Fruit fly (Drosophila melanogaster): ENCODE data around the gene CG16711.

The CG16711 gene

dm6 chr3L:9684871-9685270, 19.3 kb upstream of the CG16711 start, which contains the start of gene CG16719:
CG16719 (plus strand) TSS chr3L:9685171.
- TF ChIP-seq HLH106 (tag; optimal IDR thresholded peaks at IDR 0.05): no peak
- no peak for TF ChIP-seq Hr78 (GFP tag; optimal IDR thresholded peaks at IDR 0.05)
- no peak for TF ChIP-seq CG32264 (GFP tag; optimal IDR thresholded peaks at IDR 0.05)
- no peak for TF ChIP-seq dl (GFP tag; optimal IDR thresholded peaks at IDR 0.05; ENCODE audit: insufficient read depth in 1 of 2, partially characterized antibody in 2 of 2)
- no peak for TF ChIP-seq dmrt93B (GFP tag; optimal IDR thresholded peaks at IDR 0.05)
- TF ChIP-seq Jra (GFP tag; optimal IDR thresholded peaks at IDR 0.05): no peak
- no peak for TF ChIP-seq Hr83 (GFP tag; optimal IDR thresholded peaks at IDR 0.05; ENCODE audit: poor library complexity, severe bottlenecking)
- no peak for TF ChIP-seq Mio (GFP tag; optimal IDR thresholded peaks at IDR 0.05)
- TF ChIP-seq woc (GFP tag; optimal IDR thresholded peaks at IDR 0.05): no peak
- no peak for TF ChIP-seq h (GFP tag; optimal IDR thresholded peaks at IDR 0.05)
- TF ChIP-seq br (GFP tag; optimal IDR thresholded peaks at IDR 0.05): no peak
- TF ChIP-seq OdsH (GFP tag; optimal IDR thresholded peaks at IDR 0.05): no peak
- no peak for TF ChIP-seq ey (GFP tag; optimal IDR thresholded peaks at IDR 0.05)
- no peak for TF ChIP-seq Hnf4 (GFP tag; optimal IDR thresholded peaks at IDR 0.05)
- TF ChIP-seq brk (GFP tag; optimal IDR thresholded peaks at IDR 0.05): no peak
- TF ChIP-seq CrebA (GFP tag; optimal IDR thresholded peaks at IDR 0.05; ENCODE audit: borderline replicate concordance): no peak
- TF ChIP-seq Sp1 (GFP tag; optimal IDR thresholded peaks at IDR 0.05): no peak
- TF ChIP-seq lola (GFP tag; optimal IDR thresholded peaks at IDR 0.05): no peak

- no peak for TF ChIP-seq fru (GFP tag; optimal IDR thresholded peaks at IDR 0.05)
- no peak for TF ChIP-seq lola (GFP tag; optimal IDR thresholded peaks at IDR 0.05)
- no peak for TF ChIP-seq Sp1 (GFP tag; optimal IDR thresholded peaks at IDR 0.05)
- no peak for TF ChIP-seq ey (GFP tag; optimal IDR thresholded peaks at IDR 0.05)
- no peak for TF ChIP-seq Hr83 (GFP tag; optimal IDR thresholded peaks at IDR 0.05; ENCODE audit: poor library complexity, severe bottlenecking)
Measured at dm6 chr3L:9687536-9687935, 16.6 kb upstream of the CG16711 start.

dm6 chr3L:9688674-9689073, 15.5 kb upstream of the CG16711 start:
- TF ChIP-seq Hr78 (GFP tag; optimal IDR thresholded peaks at IDR 0.05) (no peak), lola (GFP tag; optimal IDR thresholded peaks at IDR 0.05) (no peak), HLH106 (tag; optimal IDR thresholded peaks at IDR 0.05) (no peak), usp (GFP tag; optimal IDR thresholded peaks at IDR 0.05) (no peak), Mio (GFP tag; optimal IDR thresholded peaks at IDR 0.05) (no peak), brk (GFP tag; optimal IDR thresholded peaks at IDR 0.05) (no peak), foxo (GFP tag; optimal IDR thresholded peaks at IDR 0.05) (no peak), jim (GFP tag; optimal IDR thresholded peaks at IDR 0.05) (no peak), N (GFP tag; optimal IDR thresholded peaks at IDR 0.05) (no peak), Hnf4 (GFP tag; optimal IDR thresholded peaks at IDR 0.05) (no peak)

- TF ChIP-seq Jra (GFP tag; optimal IDR thresholded peaks at IDR 0.05) (no peak), OdsH (GFP tag; optimal IDR thresholded peaks at IDR 0.05) (no peak), Dfd (GFP tag; optimal IDR thresholded peaks at IDR 0.05) (peak; percentile 10), sage (GFP tag; optimal IDR thresholded peaks at IDR 0.05) (no peak)
Measured at dm6 chr3L:9689809-9690208, 14.3 kb upstream of the CG16711 start.

- peak; percentile 46 for TF ChIP-seq rgr (GFP tag; optimal IDR thresholded peaks at IDR 0.05)
- TF ChIP-seq sage (GFP tag; optimal IDR thresholded peaks at IDR 0.05): no peak
- TF ChIP-seq psq (GFP tag; optimal IDR thresholded peaks at IDR 0.05): peak; percentile 39
- peak; percentile 61 for TF ChIP-seq h (GFP tag; optimal IDR thresholded peaks at IDR 0.05)
- TF ChIP-seq Abd-B (GFP tag; optimal IDR thresholded peaks at IDR 0.05): no peak
- peak; percentile 11 for TF ChIP-seq brk (GFP tag; optimal IDR thresholded peaks at IDR 0.05)
- TF ChIP-seq Rel (GFP tag; optimal IDR thresholded peaks at IDR 0.05): no peak
- TF ChIP-seq Rel (tag; optimal IDR thresholded peaks at IDR 0.05): no peak
- TF ChIP-seq Sp1 (GFP tag; optimal IDR thresholded peaks at IDR 0.05): peak; percentile 24
- peak; percentile 22 for TF ChIP-seq Dfd (GFP tag; optimal IDR thresholded peaks at IDR 0.05)
- peak; percentile 41 for TF ChIP-seq tai (GFP tag; optimal IDR thresholded peaks at IDR 0.05)
- peak; percentile 58 for TF ChIP-seq fru (GFP tag; optimal IDR thresholded peaks at IDR 0.05)
- TF ChIP-seq Hr83 (GFP tag; optimal IDR thresholded peaks at IDR 0.05; ENCODE audit: poor library complexity, severe bottlenecking): no peak
- peak; percentile 38 for TF ChIP-seq Hnf4 (GFP tag; optimal IDR thresholded peaks at IDR 0.05)
- TF ChIP-seq foxo (GFP tag; optimal IDR thresholded peaks at IDR 0.05): peak in 1 of 2 experiments; percentile 63
- peak; percentile 45 for TF ChIP-seq ey (GFP tag; optimal IDR thresholded peaks at IDR 0.05)
- TF ChIP-seq HLH106 (tag; optimal IDR thresholded peaks at IDR 0.05): peak; percentile 41
- no peak for TF ChIP-seq br (GFP tag; optimal IDR thresholded peaks at IDR 0.05)
- peak; percentile 40 for TF ChIP-seq OdsH (GFP tag; optimal IDR thresholded peaks at IDR 0.05)
Measured at dm6 chr3L:9690798-9691475, 13.2 kb upstream of the CG16711 start.
